Fruit fly (Drosophila melanogaster): ENCODE measurements around the gene CG14196.
A peak's percentile ranks its signal among the peaks of the same experiment; 100 is the strongest.

CG14196 gene

DNA sequence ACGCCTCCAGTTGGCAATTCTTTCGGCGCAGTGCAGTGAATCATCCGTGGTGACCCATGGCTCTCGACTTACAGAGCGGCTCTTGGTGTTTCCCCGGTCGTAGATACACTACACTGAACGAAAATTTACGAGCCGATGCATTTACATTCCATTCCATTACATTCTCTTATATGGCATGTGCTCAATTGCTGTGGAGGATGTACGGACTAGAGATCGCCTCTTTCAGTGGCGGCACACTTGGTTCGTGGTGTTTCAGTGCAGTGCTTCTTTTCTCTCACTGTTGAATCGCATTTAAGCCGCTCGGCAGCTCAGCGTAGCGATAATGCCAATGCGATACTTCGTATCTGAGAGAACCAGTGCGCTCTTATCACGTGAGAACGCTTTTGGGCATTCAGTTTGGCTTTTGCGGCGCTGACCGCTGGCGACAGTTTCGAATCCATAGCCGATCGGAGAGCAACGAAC is 54.0 kb downstream of the CG14196 start, which contains the start of gene Mec2:
Gene Mec2, plus strand, starts transcription at position 412 of the 462 bp plus-strand sequence.
- peak; percentile 41 for TF ChIP-seq Mio (GFP tag; optimal IDR thresholded peaks at IDR 0.05)
- TF ChIP-seq CG32264 (GFP tag; optimal IDR thresholded peaks at IDR 0.05), result no peak
- peak; percentile 60 for TF ChIP-seq woc (GFP tag; optimal IDR thresholded peaks at IDR 0.05)
- no peak for TF ChIP-seq tai (GFP tag; optimal IDR thresholded peaks at IDR 0.05)
- TF ChIP-seq psq (GFP tag; optimal IDR thresholded peaks at IDR 0.05), result peak; percentile 66
- peak; percentile 67 for TF ChIP-seq Sp1 (GFP tag; optimal IDR thresholded peaks at IDR 0.05)
- TF ChIP-seq Jra (GFP tag; optimal IDR thresholded peaks at IDR 0.05), result peak; percentile 65
- TF ChIP-seq Hr83 (GFP tag; optimal IDR thresholded peaks at IDR 0.05; ENCODE audit: poor library complexity, severe bottlenecking), result no peak
- peak; percentile 90 for TF ChIP-seq ey (GFP tag; optimal IDR thresholded peaks at IDR 0.05)
- TF ChIP-seq rgr (GFP tag; optimal IDR thresholded peaks at IDR 0.05), result peak; percentile 82
- peak; percentile 71 for TF ChIP-seq h (GFP tag; optimal IDR thresholded peaks at IDR 0.05)
- peak; percentile 16 for TF ChIP-seq Dif (GFP tag; optimal IDR thresholded peaks at IDR 0.05; ENCODE audit: partially characterized antibody)
- TF ChIP-seq Abd-B (GFP tag; optimal IDR thresholded peaks at IDR 0.05), result no peak
- no peak for TF ChIP-seq jim (GFP tag; optimal IDR thresholded peaks at IDR 0.05)
- TF ChIP-seq sv (GFP tag; optimal IDR thresholded peaks at IDR 0.05), result peak; percentile 8
- TF ChIP-seq Hr78 (GFP tag; optimal IDR thresholded peaks at IDR 0.05), result no peak
- no peak for TF ChIP-seq lola (GFP tag; optimal IDR thresholded peaks at IDR 0.05)
- no peak for TF ChIP-seq dl (GFP tag; optimal IDR thresholded peaks at IDR 0.05; ENCODE audit: insufficient read depth in 1 of 2, partially characterized antibody in 2 of 2)
- no peak for TF ChIP-seq CrebA (GFP tag; optimal IDR thresholded peaks at IDR 0.05; ENCODE audit: borderline replicate concordance)
- TF ChIP-seq Rel (GFP tag; optimal IDR thresholded peaks at IDR 0.05), result peak; percentile 31
- peak; percentile 98 for TF ChIP-seq Rel (tag; optimal IDR thresholded peaks at IDR 0.05)
- TF ChIP-seq foxo (GFP tag; optimal IDR thresholded peaks at IDR 0.05), result peak; percentile 9 to 86
- no peak for TF ChIP-seq Dfd (GFP tag; optimal IDR thresholded peaks at IDR 0.05)
- TF ChIP-seq HLH106 (tag; optimal IDR thresholded peaks at IDR 0.05), result peak; percentile 69
- no peak for TF ChIP-seq GATAd (GFP tag; optimal IDR thresholded peaks at IDR 0.05)
- TF ChIP-seq Vsx2 (GFP tag; optimal IDR thresholded peaks at IDR 0.05; ENCODE audit: partially characterized antibody), result no peak
- TF ChIP-seq OdsH (GFP tag; optimal IDR thresholded peaks at IDR 0.05), result peak; percentile 75
- TF ChIP-seq usp (GFP tag; optimal IDR thresholded peaks at IDR 0.05), result no peak
- TF ChIP-seq dsf (GFP tag; optimal IDR thresholded peaks at IDR 0.05; ENCODE audit: borderline replicate concordance), result no peak
- TF ChIP-seq N (GFP tag; optimal IDR thresholded peaks at IDR 0.05), result no peak
- no peak for TF ChIP-seq pan (optimal IDR thresholded peaks at IDR 0.05)
- no peak for TF ChIP-seq CG9705 (GFP tag; optimal IDR thresholded peaks at IDR 0.05)
- TF ChIP-seq br (GFP tag; optimal IDR thresholded peaks at IDR 0.05), result peak; percentile 83
- no peak for TF ChIP-seq sage (GFP tag; optimal IDR thresholded peaks at IDR 0.05)
- TF ChIP-seq Myc (optimal IDR thresholded peaks at IDR 0.05), result no peak
- TF ChIP-seq brk (GFP tag; optimal IDR thresholded peaks at IDR 0.05), result no peak
- TF ChIP-seq fru (GFP tag; optimal IDR thresholded peaks at IDR 0.05), result peak; percentile 87
- TF ChIP-seq dmrt93B (GFP tag; optimal IDR thresholded peaks at IDR 0.05), result no peak
- peak; percentile 77 for TF ChIP-seq Hnf4 (GFP tag; optimal IDR thresholded peaks at IDR 0.05)

Data from whole organism, wandering third instar larva.